Fruit fly (Drosophila melanogaster) whole organism, adult: ENCODE results near the gene Hr4.
A peak's percentile ranks its signal among the peaks of the same experiment; 100 is the strongest.

Experiments
- CG14711 ChIP-seq: fragments of 200-800 bp; sonication (Bioruptor generic); optimal IDR thresholded peaks from 2 replicates; lab custom pipeline; 2018; ENCODE audit warnings: missing biosample characterization, mild to moderate bottlenecking, missing genetic modification characterization, moderate library complexity
- CG1620 ChIP-seq: fragments of 200-800 bp; sonication (Bioruptor generic); optimal IDR thresholded peaks from 2 replicates; lab custom pipeline; 2016; ENCODE audit warnings: missing biosample characterization, missing genetic modification characterization
- Clk ChIP-seq: fragments of 200-800 bp; sonication (Bioruptor generic); optimal IDR thresholded peaks from 2 replicates; lab custom pipeline; 2017; ENCODE audit warnings: missing biosample characterization, missing genetic modification characterization
- cnc ChIP-seq, 2 experiments: fragments of >200 bp; optimal IDR thresholded peaks; 2 replicates each; lab custom pipeline; 2017
- kay ChIP-seq: fragments of 200-800 bp; sonication (Bioruptor generic); peaks from one replicate; lab custom pipeline; 2016; ENCODE audit warnings: missing biosample characterization, missing genetic modification characterization, borderline replicate concordance
- tj ChIP-seq: fragments of 200-800 bp; sonication (Bioruptor generic); optimal IDR thresholded peaks from 3 replicates; lab custom pipeline; 2017; ENCODE audit warnings: missing biosample characterization, mild to moderate bottlenecking, missing genetic modification characterization, moderate library complexity

DNA sequence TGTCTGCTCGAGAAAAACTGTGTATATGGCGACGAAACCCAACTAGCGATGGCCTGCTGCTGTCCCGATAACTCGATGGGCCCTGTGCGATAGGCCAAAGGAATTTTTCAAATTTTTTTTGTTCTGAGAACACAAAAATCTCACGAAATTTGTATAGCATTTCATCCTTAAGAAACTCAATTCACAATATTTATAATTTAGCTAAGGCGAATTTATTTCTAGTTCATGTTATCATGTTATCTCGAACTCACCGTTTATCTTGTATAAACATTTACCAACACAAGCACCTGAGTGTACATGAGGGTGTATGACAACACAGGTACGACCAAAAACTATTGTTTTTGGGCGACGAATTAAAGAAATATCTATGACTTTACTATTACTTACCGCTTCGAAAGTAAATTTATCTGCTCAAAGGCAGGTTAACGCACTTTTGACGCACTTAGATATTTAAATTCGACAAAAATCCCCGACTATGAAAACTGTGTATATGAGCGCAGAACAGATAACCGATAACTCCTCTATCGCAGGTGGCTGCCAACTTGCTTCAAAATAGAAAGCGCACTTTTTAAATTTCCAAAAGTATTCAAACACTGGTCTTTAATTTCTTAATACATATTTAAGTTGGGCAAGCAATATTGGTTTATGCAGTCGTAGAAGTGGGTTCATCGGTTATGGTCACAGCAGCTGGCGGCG lies 41.5 kb upstream of the Hr4 start, which contains the start of gene arm:
- no peak for TF ChIP-seq tj (GFP tag; lab: Kevin White, UChicago)
- TF ChIP-seq Clk (GFP tag; lab: Kevin White, UChicago), result no peak
- no peak for TF ChIP-seq kay (GFP tag; lab: Kevin White, UChicago)
- no peak for TF ChIP-seq cnc (optimal IDR thresholded peaks at IDR 0.05; lab: Kevin White, UChicago)
- no peak for TF ChIP-seq CG14711 (tag; lab: Kevin White, UChicago)
- peak; percentile 56 for TF ChIP-seq CG1620
